Fruit fly (Drosophila melanogaster): Measurements from ENCODE around the gene Usp10.

DNA sequence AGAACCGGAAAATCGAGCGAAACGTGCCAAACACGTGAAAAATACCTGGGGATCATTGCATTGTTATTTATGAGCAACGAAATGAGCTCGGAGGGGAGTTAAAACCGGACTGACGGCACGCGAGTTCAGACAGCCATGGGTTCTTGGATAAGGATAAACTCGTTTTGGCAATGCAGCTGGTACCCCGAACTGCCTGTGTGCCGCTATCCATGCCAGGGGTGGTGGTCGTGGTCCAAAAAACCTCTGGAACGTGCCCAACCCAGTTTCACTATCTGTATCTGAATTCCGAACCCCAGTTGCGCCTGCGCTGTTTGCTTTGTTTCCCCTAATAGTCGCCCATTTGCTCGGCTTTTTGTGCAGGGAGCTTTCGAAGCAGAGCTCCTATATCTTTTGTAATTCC, 27.6 kb downstream of the Usp10 start:
- no peak for TF ChIP-seq CTCF (optimal IDR thresholded peaks at IDR 0.05)
- no peak for TF ChIP-seq CG8478 (optimal IDR thresholded peaks at IDR 0.05)

All from S2 (cell line).